Fruit fly (Drosophila melanogaster): Measurements from ENCODE around the gene CG7166.
A peak's percentile ranks its signal among the peaks of the same experiment; 100 is the strongest.

Gene CG7166

dm6 chr3L:21640815-21641214 lies 15.4 kb upstream of the CG7166 start, which contains the start of gene Atox1 (continued):
- TF ChIP-seq z (GFP tag; IDR thresholded peaks at IDR 0.05) (no peak), Lhr (GFP tag; optimal IDR thresholded peaks at IDR 0.05) (peak; percentile 97), CG17568 (GFP tag; optimal IDR thresholded peaks at IDR 0.05) (no peak), CG14710 (tag; optimal IDR thresholded peaks at IDR 0.05) (peak; percentile 65), NFAT (GFP tag; IDR thresholded peaks at IDR 0.05) (peak; percentile 41; the same call in 1 of the 2 replicates), CG32532 (GFP tag; IDR thresholded peaks at IDR 0.05) (no peak), Dbx (GFP tag; IDR thresholded peaks at IDR 0.05) (peak; percentile 69; the same call in 2 of the 3 replicates), CG34376 (GFP tag; optimal IDR thresholded peaks at IDR 0.05) (peak; percentile 27), NC2β (GFP tag; optimal IDR thresholded peaks at IDR 0.05) (peak; percentile 1), Pdp1 (GFP tag; optimal IDR thresholded peaks at IDR 0.05) (peak; percentile 10 to 53), inv (GFP tag; IDR thresholded peaks at IDR 0.05; ENCODE audit: partially characterized antibody) (no peak), D19A (tag; optimal IDR thresholded peaks at IDR 0.05) (peak; percentile 7), croc (GFP tag; conservative IDR thresholded peaks at IDR 0.05) (no peak), CG9437 (GFP tag; optimal IDR thresholded peaks at IDR 0.05) (no peak), B-H1 (GFP tag; IDR thresholded peaks at IDR 0.05) (no peak; the same call in 2 of the 3 replicates), CG14965 (GFP tag; optimal IDR thresholded peaks at IDR 0.05; ENCODE audit: borderline replicate concordance) (no peak), maf-S (GFP tag; optimal IDR thresholded peaks at IDR 0.05) (no peak), mld (GFP tag; IDR thresholded peaks at IDR 0.05; ENCODE audit: partially characterized antibody) (no peak), CG6689 (GFP tag; IDR thresholded peaks at IDR 0.05) (no peak), CG2875 (GFP tag; optimal IDR thresholded peaks at IDR 0.05) (no peak), CG10267 (tag; optimal IDR thresholded peaks at IDR 0.05) (peak; percentile 56), crp (GFP tag; optimal IDR thresholded peaks at IDR 0.05) (no peak), CG6813 (GFP tag; optimal IDR thresholded peaks at IDR 0.05) (no peak), slp2 (GFP tag; optimal IDR thresholded peaks at IDR 0.05) (peak; percentile 17), CG13775 (GFP tag; optimal IDR thresholded peaks at IDR 0.05) (no peak), CG10654 (GFP tag; optimal IDR thresholded peaks at IDR 0.05) (no peak), CG5953 (GFP tag; IDR thresholded peaks at IDR 0.05) (no peak), row (GFP tag; IDR thresholded peaks at IDR 0.05) (peak; percentile 23; the same call in 1 of the 3 replicates), Hand (GFP tag; optimal IDR thresholded peaks at IDR 0.05) (no peak), luna (GFP tag; optimal IDR thresholded peaks at IDR 0.05) (peak; percentile 35), ewg (GFP tag; optimal IDR thresholded peaks at IDR 0.05) (peak; percentile 22), CG7372 (GFP tag; IDR thresholded peaks at IDR 0.05) (no peak), CG10565 (GFP tag; optimal IDR thresholded peaks at IDR 0.05) (no peak), CG6791 (GFP tag; IDR thresholded peaks at IDR 0.05; ENCODE audit: partially characterized antibody) (0 out of 3 replicates have a peak, but pooled peaks have one; percentile 39), Hr3 (GFP tag; optimal IDR thresholded peaks at IDR 0.05) (no peak), Poxn (GFP tag; IDR thresholded peaks at IDR 0.05) (no peak), insv (GFP tag; optimal IDR thresholded peaks at IDR 0.05) (peak in 1 of 2 experiments; percentile 52), Stat92E (GFP tag; optimal IDR thresholded peaks at IDR 0.05) (peak in 1 of 3 experiments; percentile 19), CG3995 (GFP tag; optimal IDR thresholded peaks at IDR 0.05) (peak; percentile 1), NfI (GFP tag; optimal IDR thresholded peaks at IDR 0.05) (peak; percentile 60), Trl (optimal IDR thresholded peaks at IDR 0.05) (no peak), Trl (GFP tag; optimal IDR thresholded peaks at IDR 0.05) (peak; percentile 32), ro (GFP tag; IDR thresholded peaks at IDR 0.05) (no peak), aop (GFP tag; IDR thresholded peaks at IDR 0.05) (no peak), Nf-YA (GFP tag; IDR thresholded peaks at IDR 0.05) (no peak), CG18619 (GFP tag; optimal IDR thresholded peaks at IDR 0.05) (peak; percentile 38), BEAF-32 (GFP tag; optimal IDR thresholded peaks at IDR 0.05) (peak; percentile 45), CG12219 (GFP tag; optimal IDR thresholded peaks at IDR 0.05) (no peak), CG17328 (GFP tag; IDR thresholded peaks at IDR 0.05) (no peak), Med (GFP tag) (peak; percentile 92)

Data from whole organism, embryonic.